Worm (Caenorhabditis elegans): Measurements from ENCODE around the gene C39B5.14.

DNA sequence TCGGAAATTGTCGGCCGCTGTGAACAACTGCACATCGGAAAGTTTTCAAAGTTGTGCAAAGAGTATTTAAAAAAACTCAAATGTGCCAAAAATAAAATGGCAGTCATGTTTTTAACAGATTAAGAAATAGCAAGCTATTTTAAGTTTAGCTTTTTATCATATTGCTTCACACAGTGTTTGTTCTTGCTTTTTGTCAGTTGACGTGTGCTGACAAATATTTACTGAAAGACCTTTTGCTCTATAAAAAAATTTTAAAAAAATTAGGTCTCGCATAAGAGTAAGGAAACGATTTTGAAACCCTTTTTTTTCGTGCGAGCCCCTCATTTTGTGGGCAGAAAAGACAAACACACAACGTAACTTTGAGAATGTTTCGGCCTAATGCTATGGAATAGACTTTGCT is 44.3 kb downstream of the C39B5.14 start, which contains the start of gene fbxa-71:
- TF ChIP-seq nhr-237 (tag; optimal IDR thresholded peaks at IDR 0.05): no peak
- TF ChIP-seq lsy-2 (tag; optimal IDR thresholded peaks at IDR 0.05): no peak
- TF ChIP-seq ceh-43 (GFP tag; optimal IDR thresholded peaks at IDR 0.05): no peak
- TF ChIP-seq ztf-11 (tag; optimal IDR thresholded peaks at IDR 0.05): no peak
